Fruit fly (Drosophila melanogaster) whole organism, embryonic: ENCODE results near the gene Pis.

Experiments used
- B-H2 ChIP-seq: fragments of 200-800 bp; sonication (Bioruptor generic); optimal IDR thresholded peaks from 2 replicates; lab custom pipeline; 2018; ENCODE audit warnings: missing biosample characterization, mild to moderate bottlenecking, missing genetic modification characterization
- Bteb2 ChIP-seq: fragments of 200-800 bp; sonication (Bioruptor generic); optimal IDR thresholded peaks from 2 replicates; lab custom pipeline; 2016; ENCODE audit warnings: missing biosample characterization, missing genetic modification characterization
- CG10462 ChIP-seq: fragments of 200-800 bp; sonication (Bioruptor generic); optimal IDR thresholded peaks from 2 replicates; lab custom pipeline; 2016; ENCODE audit warnings: missing biosample characterization, missing genetic modification characterization
- CG10565 ChIP-seq: fragments of 200-800 bp; sonication (Bioruptor generic); optimal IDR thresholded peaks from 3 replicates; lab custom pipeline; 2016; ENCODE audit warnings: missing biosample characterization, mild to moderate bottlenecking, missing genetic modification characterization
- CG10959 ChIP-seq: fragments of 200-800 bp; sonication (Bioruptor generic); IDR thresholded peaks from 2 replicates; pipeline ENCODE4 v1.3.6; 2022; ENCODE audit warnings: missing biosample characterization, missing genetic modification characterization
- CG11560 ChIP-seq: fragments of 200-800 bp; sonication (Bioruptor generic); IDR thresholded peaks from 3 replicates; pipeline ENCODE4 v1.3.6; 2022; ENCODE audit warnings: missing biosample characterization, missing genetic modification characterization
- CG11695 ChIP-seq: fragments of 200-800 bp; sonication (Bioruptor generic); IDR thresholded peaks from 3 replicates; pipeline ENCODE4 v1.3.6; 2022; ENCODE audit warnings: missing biosample characterization, missing genetic modification characterization
- CG11723 ChIP-seq: fragments of 200-800 bp; sonication (Bioruptor generic); optimal IDR thresholded peaks from 2 replicates; lab custom pipeline; 2017; ENCODE audit warnings: missing biosample characterization, mild to moderate bottlenecking, missing genetic modification characterization
- CG12236 ChIP-seq: fragments of 200-800 bp; sonication (Bioruptor generic); optimal IDR thresholded peaks from 2 replicates; lab custom pipeline; 2016; ENCODE audit warnings: missing biosample characterization, missing genetic modification characterization
- CG12299 ChIP-seq: fragments of 200-800 bp; sonication (Bioruptor generic); optimal IDR thresholded peaks from 2 replicates; lab custom pipeline; 2018; ENCODE audit warnings: missing biosample characterization, mild to moderate bottlenecking, missing genetic modification characterization
- CG1233 ChIP-seq: fragments of 200-800 bp; sonication (Bioruptor generic); optimal IDR thresholded peaks from 4 replicates; lab custom pipeline; 2018; ENCODE audit warnings: missing biosample characterization, mild to moderate bottlenecking, missing genetic modification characterization
- CG14965 ChIP-seq: fragments of 200-800 bp; sonication (Bioruptor generic); optimal IDR thresholded peaks from 2 replicates; lab custom pipeline; 2016; ENCODE audit warnings: missing biosample characterization, missing genetic modification characterization, borderline replicate concordance
- CG1647 ChIP-seq: fragments of 200-800 bp; sonication (Bioruptor generic); optimal IDR thresholded peaks from 3 replicates; lab custom pipeline; 2016; ENCODE audit warnings: missing biosample characterization, missing genetic modification characterization
- CG16815 ChIP-seq: fragments of 200-800 bp; sonication (Bioruptor generic); optimal IDR thresholded peaks from 3 replicates; lab custom pipeline; 2017; ENCODE audit warnings: missing biosample characterization, mild to moderate bottlenecking, missing genetic modification characterization
- CG17568 ChIP-seq: fragments of 200-800 bp; sonication (Bioruptor generic); optimal IDR thresholded peaks from 2 replicates; lab custom pipeline; 2018; ENCODE audit warnings: missing biosample characterization, mild to moderate bottlenecking, missing genetic modification characterization, moderate library complexity
- CG18764 ChIP-seq: fragments of 200-800 bp; sonication (Bioruptor generic); optimal IDR thresholded peaks from 3 replicates; lab custom pipeline; 2016; ENCODE audit warnings: missing biosample characterization, missing genetic modification characterization
- CG2875 ChIP-seq: fragments of 200-800 bp; sonication (Bioruptor generic); optimal IDR thresholded peaks from 2 replicates; lab custom pipeline; 2017; ENCODE audit warnings: missing biosample characterization, mild to moderate bottlenecking, missing genetic modification characterization, missing genetic modification reagents
- CG31365 ChIP-seq: fragments of 200-800 bp; sonication (Bioruptor generic); optimal IDR thresholded peaks from 2 replicates; lab custom pipeline; 2018; ENCODE audit warnings: missing biosample characterization, mild to moderate bottlenecking, missing genetic modification characterization
- CG31388 ChIP-seq: fragments of 200-800 bp; sonication (Bioruptor generic); optimal IDR thresholded peaks from 2 replicates; lab custom pipeline; 2016; ENCODE audit warnings: missing biosample characterization, missing genetic modification characterization
- CG6689 ChIP-seq: fragments of 200-800 bp; sonication (Bioruptor generic); IDR thresholded peaks from 2 replicates; pipeline ENCODE4 v1.3.6; 2022; ENCODE audit warnings: missing biosample characterization, missing genetic modification characterization
- CG7556 ChIP-seq: fragments of 200-800 bp; sonication (Bioruptor generic); optimal IDR thresholded peaks from 2 replicates; lab custom pipeline; 2017; ENCODE audit warnings: missing biosample characterization, mild to moderate bottlenecking, missing genetic modification characterization
- CG7928 ChIP-seq: fragments of 200-800 bp; sonication (Bioruptor generic); optimal IDR thresholded peaks from 2 replicates; lab custom pipeline; 2017; ENCODE audit warnings: missing biosample characterization, mild to moderate bottlenecking, missing genetic modification characterization
- CG8281 ChIP-seq: fragments of 200-800 bp; sonication (Bioruptor generic); optimal IDR thresholded peaks from 2 replicates; lab custom pipeline; 2018; ENCODE audit warnings: missing biosample characterization, mild to moderate bottlenecking, missing genetic modification characterization, moderate library complexity
- CG9932 ChIP-seq: fragments of 200-800 bp; sonication (Bioruptor generic); IDR thresholded peaks from 2 replicates; pipeline ENCODE4 v1.3.6; 2022; ENCODE audit warnings: missing biosample characterization, missing genetic modification characterization
- D19B ChIP-seq: fragments of 200-800 bp; sonication (Bioruptor generic); optimal IDR thresholded peaks from 2 replicates; lab custom pipeline; 2017; ENCODE audit warnings: missing biosample characterization, mild to moderate bottlenecking, missing genetic modification characterization
- Elba2 ChIP-seq: fragments of 200-800 bp; sonication (Bioruptor generic); optimal IDR thresholded peaks from 3 replicates; lab custom pipeline; 2016; ENCODE audit warnings: missing biosample characterization, missing genetic modification characterization
- Hr3 ChIP-seq: fragments of 200-800 bp; sonication (Bioruptor generic); optimal IDR thresholded peaks from 3 replicates; lab custom pipeline; 2016; ENCODE audit warnings: missing biosample characterization, missing genetic modification characterization
- Lhr ChIP-seq: fragments of 200-800 bp; sonication (Bioruptor generic); optimal IDR thresholded peaks from 3 replicates; lab custom pipeline; 2017; ENCODE audit warnings: mild to moderate bottlenecking, missing biosample characterization, missing genetic modification reagents, missing genetic modification characterization
- Mes4 ChIP-seq: fragments of 200-800 bp; sonication (Bioruptor generic); optimal IDR thresholded peaks from 2 replicates; lab custom pipeline; 2016; ENCODE audit warnings: missing biosample characterization, missing genetic modification characterization
- Nf-YB ChIP-seq: fragments of 200-800 bp; sonication (Bioruptor generic); optimal IDR thresholded peaks from 3 replicates; lab custom pipeline; 2019; ENCODE audit warnings: missing biosample characterization, mild to moderate bottlenecking, missing genetic modification characterization, moderate library complexity
- Oli ChIP-seq: fragments of 200-800 bp; sonication (Bioruptor generic); optimal IDR thresholded peaks from 2 replicates; lab custom pipeline; 2018; ENCODE audit warnings: missing biosample characterization, mild to moderate bottlenecking, missing genetic modification characterization, moderate library complexity
- Usf ChIP-seq: fragments of 200-800 bp; sonication (Bioruptor generic); optimal IDR thresholded peaks from 2 replicates; lab custom pipeline; 2017; ENCODE audit warnings: missing genotype, missing biosample characterization, missing genetic modification characterization
- Xrp1 ChIP-seq: fragments of 200-800 bp; sonication (Bioruptor generic); IDR thresholded peaks from 2 replicates; pipeline ENCODE4 v1.3.6; 2022; ENCODE audit warnings: missing biosample characterization, missing genetic modification characterization
- amos ChIP-seq: fragments of 200-800 bp; sonication (Bioruptor generic); IDR thresholded peaks from 2 replicates; pipeline ENCODE4 v1.3.6; 2022; ENCODE audit warnings: missing biosample characterization, missing genetic modification characterization; ENCODE audit not compliant: partially characterized antibody
- ato ChIP-seq: fragments of 200-800 bp; sonication (Bioruptor generic); IDR thresholded peaks from 2 replicates; pipeline ENCODE4 v1.3.6; 2022; ENCODE audit warnings: missing biosample characterization, missing genetic modification characterization; ENCODE audit not compliant: partially characterized antibody
- bcd ChIP-seq: fragments of 200-800 bp; sonication (Bioruptor generic); optimal IDR thresholded peaks from 2 replicates; lab custom pipeline; 2017; ENCODE audit warnings: missing biosample characterization, mild to moderate bottlenecking, missing genetic modification characterization
- btn ChIP-seq: fragments of 200-800 bp; sonication (Bioruptor generic); optimal IDR thresholded peaks from 2 replicates; lab custom pipeline; 2016; ENCODE audit warnings: missing biosample characterization, missing genetic modification characterization
- corto ChIP-seq: fragments of 200-800 bp; sonication (Bioruptor generic); optimal IDR thresholded peaks from 2 replicates; lab custom pipeline; 2016; ENCODE audit warnings: missing biosample characterization, mild to moderate bottlenecking, missing genetic modification characterization, moderate library complexity
- eyg ChIP-seq: fragments of 200-800 bp; sonication (Bioruptor generic); optimal IDR thresholded peaks from 3 replicates; lab custom pipeline; 2016; ENCODE audit warnings: missing biosample characterization, missing genetic modification characterization
- grn ChIP-seq: fragments of 200-800 bp; sonication (Bioruptor generic); optimal IDR thresholded peaks from 3 replicates; lab custom pipeline; 2017; ENCODE audit warnings: missing biosample characterization, missing genetic modification characterization
- hb ChIP-seq: fragments of 200-800 bp; sonication (Bioruptor generic); IDR thresholded peaks from 3 replicates; pipeline ENCODE4 v1.3.6; 2022; ENCODE audit warnings: missing biosample characterization, missing genetic modification characterization; ENCODE audit not compliant: partially characterized antibody
- hbn ChIP-seq: fragments of 200-800 bp; sonication (Bioruptor generic); IDR thresholded peaks from 2 replicates; pipeline ENCODE4 v1.3.6; 2022; ENCODE audit warnings: missing biosample characterization, missing genetic modification characterization; ENCODE audit not compliant: partially characterized antibody
- ind ChIP-seq: fragments of 200-800 bp; sonication (Bioruptor generic); optimal IDR thresholded peaks from 3 replicates; lab custom pipeline; 2016; ENCODE audit warnings: missing biosample characterization, missing genetic modification characterization
- inv ChIP-seq: fragments of 200-800 bp; sonication (Bioruptor generic); IDR thresholded peaks from 2 replicates; pipeline ENCODE4 v1.3.6; 2022; ENCODE audit warnings: missing biosample characterization, missing genetic modification characterization; ENCODE audit not compliant: partially characterized antibody
- knrl ChIP-seq: fragments of 200-800 bp; sonication (Bioruptor generic); IDR thresholded peaks from 3 replicates; pipeline ENCODE4 v1.3.6; 2022; ENCODE audit warnings: missing biosample characterization, missing genetic modification characterization; ENCODE audit not compliant: partially characterized antibody
- lilli ChIP-seq: fragments of 200-800 bp; sonication (Bioruptor generic); optimal IDR thresholded peaks from 3 replicates; lab custom pipeline; 2016; ENCODE audit warnings: missing biosample characterization, missing genetic modification characterization
- lola ChIP-seq, 3 experiments: fragments of >200 bp in 2 of 3; fragments of 200-800 bp in 1 of 3; sonication (Bioruptor generic) in 1 of 3; optimal IDR thresholded peaks; 2 replicates each; lab custom pipeline; 2017 to 2019; ENCODE audit warnings: missing biosample characterization in 3 of 3, missing genetic modification characterization in 3 of 3, mild to moderate bottlenecking in 1 of 3, moderate library complexity in 1 of 3
- maf-S ChIP-seq: fragments of 200-800 bp; sonication (Bioruptor generic); optimal IDR thresholded peaks from 2 replicates; lab custom pipeline; 2016; ENCODE audit warnings: missing biosample characterization, missing genetic modification characterization
- onecut ChIP-seq: fragments of 200-800 bp; sonication (Bioruptor generic); IDR thresholded peaks from 2 replicates; pipeline ENCODE4 v1.3.6; 2022; ENCODE audit warnings: missing biosample characterization, missing genetic modification characterization
- psq ChIP-seq: fragments of 200-800 bp; sonication (Bioruptor generic); optimal IDR thresholded peaks from 2 replicates; lab custom pipeline; 2017; ENCODE audit warnings: missing biosample characterization, missing genetic modification characterization
- schlank ChIP-seq: fragments of 200-800 bp; sonication (Bioruptor generic); optimal IDR thresholded peaks from 2 replicates; lab custom pipeline; 2018; ENCODE audit warnings: missing biosample characterization, mild to moderate bottlenecking, missing genetic modification characterization

Pis gene

DNA sequence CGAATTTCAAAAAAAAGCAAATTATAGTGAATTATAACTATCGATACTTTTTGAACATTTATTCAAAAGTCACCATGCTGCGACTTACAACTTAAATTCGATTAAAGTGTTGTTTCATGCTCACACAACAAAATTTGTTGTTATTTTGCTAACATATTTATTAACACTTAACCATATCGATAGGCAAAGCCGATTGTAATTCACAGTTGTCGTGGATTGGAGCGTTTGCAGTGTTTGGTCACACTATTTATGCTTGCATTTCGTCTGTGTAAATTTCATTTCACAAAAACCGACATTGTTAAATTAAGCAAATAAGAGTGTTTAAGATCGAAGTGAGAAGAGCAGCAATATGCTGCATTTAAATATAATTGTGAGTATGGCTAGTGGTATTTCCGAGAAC is 8.8 kb upstream of the Pis start, which contains the start of gene HUWE1 (continued):
- TF ChIP-seq Oli (tag; lab: Kevin White, UChicago) (no peak), CG7928 (GFP tag; lab: Kevin White, UChicago) (no peak), onecut (GFP tag; lab: Robert Waterston, UW) (no peak), Elba2 (GFP tag; lab: Kevin White, UChicago) (no peak), CG8281 (tag; lab: Kevin White, UChicago) (no peak), CG16815 (GFP tag; lab: Kevin White, UChicago) (no peak), bcd (no peak), lola (GFP tag; optimal IDR thresholded peaks at IDR 0.05; lab: Kevin White, UChicago) (no peak), B-H2 (GFP tag; lab: Kevin White, UChicago) (no peak), amos (GFP tag; lab: Robert Waterston, UW) (peak; percentile 84), CG11723 (no peak), CG7556 (no peak), CG10959 (no peak), CG31365 (no peak), Bteb2 (no peak), schlank (no peak), ato (GFP tag; lab: Robert Waterston, UW) (peak; percentile 61; the same call in 1 of the 2 replicates), Hr3 (no peak), Nf-YB (GFP tag; lab: Kevin White, UChicago) (no peak), inv (GFP tag; lab: Robert Waterston, UW) (peak; percentile 72), CG14965 (GFP tag; lab: Kevin White, UChicago) (no peak), psq (GFP tag; lab: Kevin White, UChicago) (no peak), Mes4 (GFP tag; lab: Kevin White, UChicago) (no peak), CG1233 (GFP tag; lab: Kevin White, UChicago) (no peak), lilli (GFP tag; lab: Kevin White, UChicago) (peak; percentile 47), Usf (no peak), CG11695 (GFP tag; lab: Robert Waterston, UW) (no peak), corto (no peak), maf-S (no peak), Xrp1 (GFP tag; lab: Robert Waterston, UW) (no peak), eyg (GFP tag; lab: Kevin White, UChicago) (no peak), CG10565 (GFP tag; lab: Kevin White, UChicago) (no peak), CG2875 (GFP tag; lab: Kevin White, UChicago) (no peak), hb (GFP tag; lab: Robert Waterston, UW) (peak; percentile 67; the same call in 2 of the 3 replicates), Lhr (GFP tag; lab: Kevin White, UChicago) (no peak), CG6689 (GFP tag; lab: Robert Waterston, UW) (no peak), CG17568 (GFP tag; lab: Kevin White, UChicago) (no peak), CG18764 (no peak), btn (GFP tag; lab: Kevin White, UChicago) (no peak), CG10462 (no peak), CG1647 (GFP tag; lab: Kevin White, UChicago) (peak; percentile 12), ind (GFP tag; lab: Kevin White, UChicago) (no peak), CG11560 (tag; lab: Robert Waterston, UW) (peak; percentile 49; the same call in 1 of the 3 replicates), CG31388 (no peak), CG9932 (GFP tag; lab: Robert Waterston, UW) (peak; percentile 38; the same call in 1 of the 2 replicates), hbn (peak; percentile 69; the same call in 1 of the 2 replicates), knrl (peak; percentile 82), CG12236 (GFP tag; lab: Kevin White, UChicago) (no peak), grn (GFP tag; lab: Kevin White, UChicago) (no peak), CG12299 (peak; percentile 32), D19B (GFP tag; lab: Kevin White, UChicago) (no peak)
